Worm (Caenorhabditis elegans) whole organism, L1 larva: ENCODE data around the gene popl-5.
A peak's percentile ranks its signal among the peaks of the same experiment; 100 is the strongest.

Experiments
- C16A3.4 ChIP-seq: fragments of 150-350 bp; optimal IDR thresholded peaks from 2 replicates; lab custom pipeline; 2014; ENCODE audit warnings: missing biosample characterization, missing genetic modification characterization
- C34B4.2 ChIP-seq: sonication (generic microtip); optimal IDR thresholded peaks from 2 replicates; lab custom pipeline; 2017; ENCODE audit warnings: mild to moderate bottlenecking, missing genetic modification characterization, missing compliant biosample characterization
- Y116A8C.19 ChIP-seq: sonication (generic microtip); optimal IDR thresholded peaks from 2 replicates; lab custom pipeline; 2016; ENCODE audit warnings: missing compliant biosample characterization, missing genetic modification characterization, borderline replicate concordance
- aha-1 ChIP-seq: fragments of 150-350 bp; optimal IDR thresholded peaks from 2 replicates; lab custom pipeline; 2014; ENCODE audit warnings: missing biosample characterization, missing genetic modification characterization
- blmp-1 ChIP-seq: fragments of 150-350 bp; optimal IDR thresholded peaks from 2 replicates; lab custom pipeline; 2014; ENCODE audit warnings: missing biosample characterization, missing genetic modification characterization
- dpl-1 ChIP-seq, 3 experiments: fragments of 150-350 bp in 2 of 3; sonication (generic microtip) in 1 of 3; optimal IDR thresholded peaks; 2 replicates each; lab custom pipeline; 2014 to 2017; ENCODE audit warnings: missing biosample characterization in 3 of 3, missing genetic modification characterization in 3 of 3, missing genetic modification reagents in 3 of 3
- efl-1 ChIP-seq, 4 experiments: fragments of 150-350 bp; optimal IDR thresholded peaks in 3 of 4; peaks in 1 of 4; 1 replicate in 1 of 4; 2 replicates in 3 of 4; lab custom pipeline; 2014; ENCODE audit warnings: missing biosample characterization in 2 of 4, missing genetic modification characterization in 2 of 4, missing genetic modification reagents in 2 of 4
- egl-13 ChIP-seq: sonication (generic microtip); optimal IDR thresholded peaks from 2 replicates; lab custom pipeline; 2016; ENCODE audit warnings: missing genotype, missing genetic modification reagents, missing genetic modification characterization, missing compliant biosample characterization
- egl-27 ChIP-seq, 2 experiments: fragments of 150-350 bp in 1 of 2; sonication (generic microtip); optimal IDR thresholded peaks; 3 replicates each; lab custom pipeline; 2017 to 2018; ENCODE audit warnings: missing biosample characterization in 2 of 2, missing genetic modification characterization in 2 of 2, missing genetic modification reagents in 2 of 2
- fkh-4 ChIP-seq: sonication (generic microtip); optimal IDR thresholded peaks from 2 replicates; lab custom pipeline; 2016; ENCODE audit warnings: missing compliant biosample characterization, missing genetic modification characterization, borderline replicate concordance
- grh-1 ChIP-seq: fragments of 200-800 bp; sonication (Bioruptor generic); IDR thresholded peaks from 2 replicates; pipeline ENCODE4 v1.3.6; 2022; ENCODE audit warnings: missing genetic modification reagents, missing genetic modification characterization, missing compliant biosample characterization
- isw-1 ChIP-seq: fragments of 200-800 bp; sonication (Bioruptor generic); IDR thresholded peaks from 2 replicates; pipeline ENCODE4 v1.3.6; 2022; ENCODE audit warnings: missing genetic modification characterization, missing compliant biosample characterization
- jun-1 ChIP-seq: fragments of 150-350 bp; optimal IDR thresholded peaks from 2 replicates; lab custom pipeline; 2014; ENCODE audit warnings: missing biosample characterization, missing genetic modification reagents, missing genetic modification characterization
- mef-2 ChIP-seq: fragments of 150-350 bp; optimal IDR thresholded peaks from 2 replicates; lab custom pipeline; 2014; ENCODE audit warnings: missing biosample characterization, missing genetic modification characterization
- nhr-237 ChIP-seq: fragments of 150-350 bp; optimal IDR thresholded peaks from 2 replicates; lab custom pipeline; 2014; ENCODE audit warnings: missing biosample characterization, missing genetic modification characterization
- nhr-28 ChIP-seq: fragments of 150-350 bp; optimal IDR thresholded peaks from 2 replicates; lab custom pipeline; 2014; ENCODE audit warnings: missing biosample characterization, missing genetic modification characterization
- nhr-71 ChIP-seq: sonication (generic microtip); optimal IDR thresholded peaks from 2 replicates; lab custom pipeline; 2016; ENCODE audit warnings: mild to moderate bottlenecking, missing genetic modification characterization, moderate library complexity, missing compliant biosample characterization
- nhr-84 ChIP-seq: sonication (generic microtip); optimal IDR thresholded peaks from 2 replicates; lab custom pipeline; 2017; ENCODE audit warnings: missing biosample characterization, missing genetic modification characterization
- nhr-85 ChIP-seq: sonication (generic microtip); peaks from one replicate; lab custom pipeline; 2016; ENCODE audit warnings: missing genetic modification characterization, inconsistent platforms, missing compliant biosample characterization
- nhr-90 ChIP-seq: sonication (generic microtip); optimal IDR thresholded peaks from 2 replicates; lab custom pipeline; 2016; ENCODE audit warnings: mild to moderate bottlenecking, missing genetic modification characterization, missing compliant biosample characterization; ENCODE audit not compliant: poor library complexity
- pag-3 ChIP-seq: sonication (generic microtip); optimal IDR thresholded peaks from 2 replicates; lab custom pipeline; 2017; ENCODE audit warnings: missing genetic modification characterization, mild to moderate bottlenecking, missing compliant biosample characterization, antibody characterized with exemption, borderline replicate concordance; ENCODE audit not compliant: insufficient read depth
- pqm-1 ChIP-seq: sonication (generic microtip); optimal IDR thresholded peaks from 3 replicates; lab custom pipeline; 2017; ENCODE audit warnings: missing biosample characterization, missing genetic modification characterization
- rnt-1 ChIP-seq: sonication (generic microtip); optimal IDR thresholded peaks from 2 replicates; lab custom pipeline; 2016; ENCODE audit warnings: mild to moderate bottlenecking, missing genetic modification characterization, moderate library complexity, missing compliant biosample characterization
- vab-15 ChIP-seq: sonication (generic microtip); optimal IDR thresholded peaks from 2 replicates; lab custom pipeline; 2017; ENCODE audit warnings: missing genotype, mild to moderate bottlenecking, missing genetic modification characterization, missing compliant biosample characterization
- xbp-1 ChIP-seq: sonication (generic microtip); optimal IDR thresholded peaks from 2 replicates; lab custom pipeline; 2016; ENCODE audit warnings: missing genetic modification characterization, missing compliant biosample characterization
- zag-1 ChIP-seq: fragments of 150-350 bp; optimal IDR thresholded peaks from 2 replicates; lab custom pipeline; 2014; ENCODE audit warnings: missing biosample characterization, missing genetic modification characterization
- ztf-11 ChIP-seq, 2 experiments: sonication (generic microtip); optimal IDR thresholded peaks; 2 replicates each; lab custom pipeline; 2016 to 2017; ENCODE audit warnings: missing genetic modification characterization in 2 of 2, missing biosample characterization in 1 of 2, missing compliant biosample characterization in 1 of 2
- ztf-4 ChIP-seq: fragments of 150-350 bp; optimal IDR thresholded peaks from 2 replicates; lab custom pipeline; 2014; ENCODE audit warnings: missing biosample characterization, missing genetic modification characterization

Gene popl-5

DNA sequence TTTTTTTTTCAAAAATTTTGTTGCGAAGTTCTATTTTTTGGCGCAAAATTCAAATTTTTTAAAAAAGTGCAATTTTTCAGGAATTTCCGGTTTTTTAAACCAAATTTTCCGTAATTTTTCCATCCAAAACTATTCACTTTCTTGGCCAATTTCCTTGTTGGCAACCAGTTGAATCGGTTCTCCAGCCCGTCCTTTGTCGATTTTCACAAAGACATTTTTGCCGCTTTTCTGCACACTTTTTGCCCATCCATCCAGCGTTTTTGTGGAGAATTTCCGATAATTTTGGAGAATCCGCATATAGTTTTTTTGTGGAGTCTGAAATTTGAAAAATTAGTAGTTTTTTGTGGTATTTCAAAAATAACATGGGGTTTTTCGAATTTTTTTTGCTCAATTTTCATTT, 5.3 kb upstream of the popl-5 start:
- TF ChIP-seq pag-3 (tag; lab: Kevin White, UChicago): no peak
- peak; percentile 24 for TF ChIP-seq nhr-85 (tag; lab: Kevin White, UChicago)
- TF ChIP-seq, all 84 proteins: peak for 1

DNA sequence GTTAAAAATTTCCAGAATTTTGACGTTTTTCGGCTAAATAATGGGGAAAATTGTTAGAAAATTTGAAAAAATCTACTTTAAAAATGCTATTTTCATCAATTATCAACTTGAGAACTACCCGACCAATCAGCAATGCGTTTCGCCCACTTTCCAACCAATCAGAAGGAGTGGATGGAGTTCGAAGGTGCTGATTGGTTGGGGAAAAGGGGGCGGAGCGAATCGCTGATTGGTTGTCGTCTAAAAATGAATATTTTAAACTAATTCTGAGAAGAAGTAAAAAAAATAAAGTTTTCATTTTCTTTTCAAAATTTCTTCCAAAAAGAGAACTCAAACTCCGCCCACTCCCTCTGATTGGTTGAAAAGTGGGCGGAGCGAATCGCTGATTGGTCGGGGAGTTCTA, 3.1 kb upstream of the popl-5 start:
- TF ChIP-seq isw-1 (GFP tag; lab: Robert Waterston, UW): no peak
- no peak for TF ChIP-seq ztf-11 (tag; optimal IDR thresholded peaks at IDR 0.05; lab: Kevin White, UChicago)
- TF ChIP-seq rnt-1 (tag; lab: Kevin White, UChicago): no peak

DNA sequence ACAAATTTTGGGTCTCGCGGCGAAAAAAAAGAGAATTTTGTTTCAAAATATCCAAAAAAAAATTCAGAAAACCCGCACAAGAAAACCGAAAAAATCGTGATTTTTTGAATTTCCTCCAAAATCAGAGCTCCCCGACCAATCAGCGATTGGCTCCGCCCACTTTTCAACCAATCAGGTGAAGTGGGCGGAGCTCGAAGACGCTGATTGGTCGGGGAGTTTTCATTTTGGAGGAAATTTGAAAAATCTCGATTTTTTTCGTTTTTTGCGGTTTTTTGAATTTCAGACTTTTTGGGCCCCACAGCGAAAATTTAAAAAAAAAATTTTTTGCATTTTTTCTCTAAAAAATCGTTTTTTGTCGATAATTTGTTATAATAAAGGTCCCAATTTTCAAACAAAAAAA, 2.5 kb upstream of the popl-5 start:
- TF ChIP-seq nhr-85 (tag; lab: Kevin White, UChicago) (no peak), efl-1 (optimal IDR thresholded peaks at IDR 0.05; lab: Kevin White, UChicago) (no peak), efl-1 (GFP tag; optimal IDR thresholded peaks at IDR 0.05 in 1 of 2; lab: Kevin White, UChicago) (peak in 1 of 2 experiments; percentile 11)

DNA sequence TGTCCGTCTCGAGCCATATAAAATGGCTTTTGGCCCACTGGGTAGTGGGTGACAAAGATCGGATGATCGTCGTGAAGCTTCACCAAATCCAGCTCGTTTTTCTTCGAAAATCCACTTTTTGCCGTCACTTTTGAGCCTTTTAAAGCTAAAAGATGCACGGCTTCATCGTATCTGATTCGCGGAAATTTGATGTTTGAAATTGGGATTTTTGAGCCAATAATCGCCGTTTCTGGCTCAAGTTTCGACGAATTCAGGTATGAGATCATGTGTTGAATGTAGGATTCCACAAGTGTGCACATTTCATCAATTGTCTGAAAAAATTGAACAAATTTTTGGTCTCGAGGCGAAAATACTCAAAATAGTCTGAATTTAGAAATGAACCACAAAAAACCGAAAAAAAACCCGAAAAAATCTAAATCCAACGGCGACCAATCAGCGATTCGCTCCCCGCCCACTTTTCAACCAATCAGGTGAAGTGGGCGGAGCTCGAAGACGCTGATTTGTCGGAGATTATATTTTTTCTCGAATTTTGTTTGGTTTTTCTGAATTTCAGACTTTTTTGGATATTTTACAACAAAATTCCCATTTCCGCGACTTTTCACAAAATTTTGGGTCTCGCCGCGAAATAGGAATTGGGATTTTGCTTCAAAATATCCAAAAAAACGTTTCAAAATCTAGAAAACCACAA, 1.7 kb upstream of the popl-5 start:
- TF ChIP-seq dpl-1 (GFP tag; optimal IDR thresholded peaks at IDR 0.05; lab: Kevin White, UChicago) (no peak), C34B4.2 (no peak), vab-15 (tag; lab: Kevin White, UChicago) (no peak), efl-1 (optimal IDR thresholded peaks at IDR 0.05; lab: Kevin White, UChicago) (no peak), efl-1 (GFP tag; optimal IDR thresholded peaks at IDR 0.05 in 1 of 2; lab: Kevin White, UChicago) (peak in 1 of 2 experiments; percentile 77), mef-2 (no peak)

DNA sequence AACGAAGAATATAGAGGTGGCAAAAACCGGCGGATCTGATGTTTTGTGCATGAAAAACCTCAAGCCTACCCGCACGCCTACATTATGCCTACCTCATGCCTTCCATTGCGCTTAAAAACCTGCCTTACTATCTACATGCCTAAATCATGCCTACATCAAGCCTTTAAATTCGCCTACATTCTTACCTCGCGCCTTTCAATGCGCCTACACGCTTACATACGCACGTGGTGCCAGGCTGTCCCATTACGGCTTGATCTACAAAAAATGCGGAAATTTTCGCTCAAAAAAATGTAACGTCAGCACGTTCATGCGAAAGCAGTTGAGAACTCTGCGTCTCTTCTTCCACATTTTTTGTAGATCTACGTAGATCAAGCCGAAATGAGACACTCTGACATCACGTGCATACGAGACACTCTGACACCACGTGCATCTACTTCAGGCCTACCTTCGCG, 3.0 kb downstream of the popl-5 start, which contains the start of gene fbxa-220:
Gene fbxa-220, minus strand, starts transcription at position 51 of the 452 bp plus-strand sequence.
- TF ChIP-seq nhr-90 (tag; lab: Kevin White, UChicago) (no peak), nhr-84 (tag; lab: Kevin White, UChicago) (no peak), blmp-1 (tag; lab: Kevin White, UChicago) (no peak), aha-1 (tag; lab: Kevin White, UChicago) (no peak), pqm-1 (no peak), rnt-1 (tag; lab: Kevin White, UChicago) (no peak), egl-27 (tag; optimal IDR thresholded peaks at IDR 0.05; lab: Kevin White, UChicago) (no peak), zag-1 (tag; lab: Kevin White, UChicago) (no peak), fkh-4 (tag; lab: Kevin White, UChicago) (no peak), Y116A8C.19 (tag; lab: Kevin White, UChicago) (no peak), nhr-28 (tag; lab: Kevin White, UChicago) (no peak), jun-1 (tag; lab: Kevin White, UChicago) (no peak), C16A3.4 (tag; lab: Kevin White, UChicago) (no peak), ztf-4 (no peak), nhr-71 (tag; lab: Kevin White, UChicago) (no peak)

DNA sequence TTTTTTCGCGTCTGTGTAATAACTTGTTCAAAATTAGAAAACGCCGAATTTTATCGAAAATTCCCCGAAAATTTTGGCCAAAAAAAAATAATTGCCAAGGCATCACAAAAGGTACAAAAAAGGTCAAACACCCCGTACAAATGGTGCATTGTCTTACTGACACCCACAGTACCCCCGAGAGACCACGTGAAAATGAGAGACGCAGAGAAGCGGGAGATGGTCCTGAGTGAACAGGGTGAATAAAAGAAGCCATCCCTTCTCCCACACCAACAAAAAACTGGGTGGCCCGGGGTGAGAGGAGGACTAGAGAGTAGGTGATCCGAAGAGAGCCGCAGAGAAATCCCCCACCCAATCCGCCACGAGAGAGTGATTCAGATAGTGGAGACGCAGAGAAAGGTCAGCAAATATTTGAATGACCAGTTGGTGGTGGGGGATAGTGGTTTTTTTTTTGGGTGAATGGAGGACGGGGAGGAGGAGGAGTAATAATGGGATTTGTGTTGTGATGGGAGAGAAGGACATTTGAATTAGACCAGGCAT, 5.8 kb downstream of the popl-5 start:
- TF ChIP-seq nhr-84 (tag; lab: Kevin White, UChicago) (no peak), nhr-28 (tag; lab: Kevin White, UChicago) (no peak), ztf-11 (tag; optimal IDR thresholded peaks at IDR 0.05; lab: Kevin White, UChicago) (peak in 1 of 2 experiments; percentile 22), nhr-237 (no peak), grh-1 (GFP tag; lab: Robert Waterston, UW) (no peak), xbp-1 (no peak), zag-1 (tag; lab: Kevin White, UChicago) (no peak), egl-13 (tag; lab: Kevin White, UChicago) (no peak)
